Fruit fly (Drosophila melanogaster): Measurements from ENCODE around the gene omd.
A peak's percentile ranks its signal among the peaks of the same experiment; 100 is the strongest.

The omd gene

dm6 chr3R:13660924-13661659 is 25.9 kb downstream of the omd start, which contains the start of gene B52 (continued):
- TF ChIP-seq slou (GFP tag; optimal IDR thresholded peaks at IDR 0.05) (no peak), gfzf (GFP tag; optimal IDR thresholded peaks at IDR 0.05) (peak; percentile 42), Mad (GFP tag; optimal IDR thresholded peaks at IDR 0.05) (peak; percentile 32), CG2120 (GFP tag; optimal IDR thresholded peaks at IDR 0.05) (peak; percentile 12), Chrac-16 (GFP tag; optimal IDR thresholded peaks at IDR 0.05) (peak; percentile 34), Meics (GFP tag; optimal IDR thresholded peaks at IDR 0.05) (peak; percentile 79), CG31365 (tag; optimal IDR thresholded peaks at IDR 0.05) (peak; percentile 64), Hr39 (optimal IDR thresholded peaks at IDR 0.05) (no peak), yki (optimal IDR thresholded peaks at IDR 0.05) (no peak), NK7.1 (GFP tag; optimal IDR thresholded peaks at IDR 0.05) (no peak), sens (GFP tag) (peak; percentile 87), dati (GFP tag; IDR thresholded peaks at IDR 0.05) (0 out of 2 replicates have a peak, but pooled peaks have one; percentile 40), HHEX (GFP tag; optimal IDR thresholded peaks at IDR 0.05) (peak; percentile 74), CG30431 (GFP tag; optimal IDR thresholded peaks at IDR 0.05) (no peak), bcd (GFP tag; optimal IDR thresholded peaks at IDR 0.05) (peak; percentile 78), Sin3A (optimal IDR thresholded peaks at IDR 0.05) (peak; percentile 47), CG12236 (GFP tag; optimal IDR thresholded peaks at IDR 0.05) (peak; percentile 1), CG1832 (GFP tag; optimal IDR thresholded peaks at IDR 0.05) (no peak), tin (GFP tag; optimal IDR thresholded peaks at IDR 0.05) (peak; percentile 8), CTCF (GFP tag; optimal IDR thresholded peaks at IDR 0.05) (no peak), TFAM (GFP tag; optimal IDR thresholded peaks at IDR 0.05) (no peak), CG12659 (GFP tag; optimal IDR thresholded peaks at IDR 0.05) (peak; percentile 93), CG4707 (GFP tag; optimal IDR thresholded peaks at IDR 0.05) (peak; percentile 82), cad (GFP tag; optimal IDR thresholded peaks at IDR 0.05) (no peak), CG6683 (GFP tag; optimal IDR thresholded peaks at IDR 0.05) (peak; percentile 8), ham (GFP tag; IDR thresholded peaks at IDR 0.05) (peak; percentile 54; the same call in 1 of the 2 replicates), CG9797 (GFP tag; optimal IDR thresholded peaks at IDR 0.05) (peak; percentile 31), dpn (GFP tag; optimal IDR thresholded peaks at IDR 0.05) (peak; percentile 32 to 51), Bgb (GFP tag; IDR thresholded peaks at IDR 0.05; ENCODE audit: partially characterized antibody) (peak; percentile 55; the same call in 1 of the 2 replicates), Fer1 (GFP tag; optimal IDR thresholded peaks at IDR 0.05) (peak; percentile 85), z (GFP tag; IDR thresholded peaks at IDR 0.05) (no peak), vfl (GFP tag; optimal IDR thresholded peaks at IDR 0.05) (peak; percentile 20), dan (GFP tag; IDR thresholded peaks at IDR 0.05) (no peak), Nf-YA (GFP tag; IDR thresholded peaks at IDR 0.05) (0 out of 2 replicates have a peak, but pooled peaks have one; percentile 35), CG17361 (GFP tag; IDR thresholded peaks at IDR 0.05) (peak; percentile 78), odd (GFP tag; optimal IDR thresholded peaks at IDR 0.05) (peak; percentile 67), CG7271 (tag; optimal IDR thresholded peaks at IDR 0.05) (peak; percentile 78), Deaf1 (tag; optimal IDR thresholded peaks at IDR 0.05) (no peak), ttk (GFP tag; IDR thresholded peaks at IDR 0.05) (peak; percentile 62; the same call in 1 of the 2 replicates), HLH54F (GFP tag; optimal IDR thresholded peaks at IDR 0.05) (peak; percentile 44), cato (GFP tag; optimal IDR thresholded peaks at IDR 0.05; ENCODE audit: borderline replicate concordance) (no peak), hkb (optimal IDR thresholded peaks at IDR 0.05) (no peak), hkb (GFP tag; IDR thresholded peaks at IDR 0.05) (peak; percentile 58), zen2 (GFP tag; IDR thresholded peaks at IDR 0.05; ENCODE audit: partially characterized antibody) (no peak), YL-1 (GFP tag; optimal IDR thresholded peaks at IDR 0.05) (peak; percentile 96), pros (GFP tag; optimal IDR thresholded peaks at IDR 0.05) (no peak), CG6813 (GFP tag; optimal IDR thresholded peaks at IDR 0.05) (peak; percentile 75), CG10209 (GFP tag; optimal IDR thresholded peaks at IDR 0.05) (peak; percentile 65), Hand (GFP tag; optimal IDR thresholded peaks at IDR 0.05) (peak; percentile 61), sug (tag; optimal IDR thresholded peaks at IDR 0.05) (no peak), CG17186 (GFP tag; optimal IDR thresholded peaks at IDR 0.05) (peak; percentile 62)
